Worm (Caenorhabditis elegans) whole organism, late embryonic: ENCODE measurements around the gene K09C8.7.

ENCODE experiments used
- K09A11.1 ChIP-seq: sonication (generic microtip); optimal IDR thresholded peaks from 2 replicates; lab custom pipeline; 2017; ENCODE audit warnings: antibody characterized with exemption, mild to moderate bottlenecking, missing genetic modification characterization, missing compliant biosample characterization; ENCODE audit not compliant: insufficient read depth
- ahr-1 ChIP-seq: sonication (generic microtip); optimal IDR thresholded peaks from 2 replicates; lab custom pipeline; 2016; ENCODE audit warnings: missing genetic modification characterization, missing compliant biosample characterization
- ceh-30 ChIP-seq: fragments of 150-350 bp; optimal IDR thresholded peaks from 2 replicates; lab custom pipeline; 2014; ENCODE audit warnings: missing biosample characterization, missing genetic modification characterization
- ceh-31 ChIP-seq: sonication (generic microtip); optimal IDR thresholded peaks from 2 replicates; lab custom pipeline; 2016; ENCODE audit warnings: missing genetic modification characterization, missing compliant biosample characterization
- elt-4 ChIP-seq: sonication (generic microtip); optimal IDR thresholded peaks from 2 replicates; lab custom pipeline; 2016; ENCODE audit warnings: missing genetic modification characterization, missing compliant biosample characterization
- fkh-6 ChIP-seq: sonication (generic microtip); optimal IDR thresholded peaks from 2 replicates; lab custom pipeline; 2016; ENCODE audit warnings: missing genetic modification characterization, missing compliant biosample characterization
- madf-2 ChIP-seq: sonication (generic microtip); optimal IDR thresholded peaks from 2 replicates; lab custom pipeline; 2017; ENCODE audit warnings: missing genetic modification characterization, missing compliant biosample characterization
- npax-4 ChIP-seq: sonication (generic microtip); optimal IDR thresholded peaks from 2 replicates; lab custom pipeline; 2016; ENCODE audit warnings: missing genetic modification characterization, missing compliant biosample characterization
- pax-1 ChIP-seq: fragments of 150-350 bp; optimal IDR thresholded peaks from 2 replicates; lab custom pipeline; 2014; ENCODE audit warnings: missing biosample characterization, missing genetic modification characterization
- pqm-1 ChIP-seq: sonication (generic microtip); optimal IDR thresholded peaks from 2 replicates; lab custom pipeline; 2016; ENCODE audit warnings: missing genetic modification characterization, missing compliant biosample characterization
- sox-4 ChIP-seq: sonication (generic microtip); optimal IDR thresholded peaks from 2 replicates; lab custom pipeline; 2017; ENCODE audit warnings: mild to moderate bottlenecking, missing genetic modification characterization, inconsistent platforms, missing compliant biosample characterization
- unc-3 ChIP-seq, 2 experiments: fragments of 200-800 bp in 1 of 2; sonication (Bioruptor generic) in 1 of 2; sonication (generic microtip) in 1 of 2; conservative IDR thresholded peaks in 1 of 2; optimal IDR thresholded peaks in 1 of 2; 2 replicates each; pipeline versions ENCODE4 v1.3.6 to Lab custom; 2016 to 2022; ENCODE audit warnings: missing compliant biosample characterization in 2 of 2, missing genetic modification characterization in 2 of 2, missing genetic modification reagents in 1 of 2

DNA sequence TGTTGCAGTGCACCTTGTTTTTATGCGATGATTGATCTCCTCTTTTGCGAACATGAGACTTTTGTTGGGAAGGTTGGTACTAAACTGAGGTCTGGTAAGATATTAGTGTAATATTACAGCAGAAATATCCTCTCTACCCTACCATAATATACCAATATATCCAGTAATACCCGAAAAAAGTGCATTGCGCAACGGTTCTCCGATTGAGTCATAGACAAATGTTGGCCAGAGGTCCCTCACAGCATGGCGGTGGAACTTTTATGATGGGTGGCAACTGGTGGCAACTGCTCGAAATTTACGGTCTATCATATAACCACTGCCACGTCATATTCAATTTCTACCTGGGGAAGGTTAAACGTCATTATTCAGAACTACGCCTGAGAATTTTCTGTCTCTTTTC, 38.1 kb upstream of the K09C8.7 start:
- TF ChIP-seq ceh-30 (tag; lab: Kevin White, UChicago) (no peak), elt-4 (no peak), sox-4 (tag; lab: Kevin White, UChicago) (no peak), npax-4 (tag; lab: Kevin White, UChicago) (no peak), pqm-1 (tag; lab: Kevin White, UChicago) (no peak), pax-1 (tag; lab: Kevin White, UChicago) (no peak), fkh-6 (tag; lab: Kevin White, UChicago) (no peak), K09A11.1 (tag; lab: Kevin White, UChicago) (no peak), ceh-31 (tag; lab: Kevin White, UChicago) (no peak), madf-2 (tag; lab: Kevin White, UChicago) (no peak), unc-3 (GFP tag; conservative IDR thresholded peaks at IDR 0.05; lab: Robert Waterston, UW) (no peak), unc-3 (tag; optimal IDR thresholded peaks at IDR 0.05; lab: Kevin White, UChicago) (no peak), ahr-1 (tag; lab: Kevin White, UChicago) (no peak)
